Worm (Caenorhabditis elegans): ENCODE data around the gene srb-5.

DNA sequence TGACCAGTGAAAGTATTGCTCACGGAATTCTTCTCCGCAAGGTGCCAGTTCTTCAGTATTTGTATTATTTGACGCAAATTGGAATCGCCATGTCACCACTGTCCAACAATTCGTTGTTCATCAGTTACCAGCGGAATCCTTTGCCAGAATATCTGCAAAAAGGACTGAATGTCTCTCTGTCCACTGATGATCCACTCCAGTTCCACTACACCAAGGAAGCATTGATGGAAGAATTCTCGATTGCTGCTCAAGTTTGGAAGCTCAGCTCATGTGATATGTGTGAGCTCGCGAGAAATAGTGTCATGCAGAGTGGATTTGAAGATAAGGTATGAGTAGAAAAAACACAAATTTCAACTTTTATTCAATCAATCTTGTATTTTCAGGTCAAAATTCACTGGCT is 45.9 kb upstream of the srb-5 start:
- TF ChIP-seq hlh-30 (tag; optimal IDR thresholded peaks at IDR 0.05; ENCODE audit: insufficient read depth) (no peak), ceh-62 (tag; optimal IDR thresholded peaks at IDR 0.05) (no peak), vab-7 (GFP tag; IDR thresholded peaks at IDR 0.05) (no peak), lin-15B (tag; optimal IDR thresholded peaks at IDR 0.05) (no peak), hmg-1.1 (GFP tag; IDR thresholded peaks at IDR 0.05) (no peak), dpl-1 (GFP tag; optimal IDR thresholded peaks at IDR 0.05) (no peak), aly-2 (tag; optimal IDR thresholded peaks at IDR 0.05) (no peak), unc-130 (GFP tag; optimal IDR thresholded peaks at IDR 0.05) (no peak), mes-2 (tag; optimal IDR thresholded peaks at IDR 0.05; ENCODE audit: poor library complexity, severe bottlenecking) (no peak)
